Worm (Caenorhabditis elegans) whole organism, young adult: ENCODE measurements around the gene F28G4.4.

Source experiments
- ama-1 ChIP-seq, 3 experiments: fragments of 150-350 bp in 1 of 3; sonication (generic microtip) in 2 of 3; optimal IDR thresholded peaks; 2 replicates each; lab custom pipeline; 2014 to 2018; ENCODE audit warnings: missing biosample characterization in 2 of 3, missing genetic modification characterization in 2 of 3, missing genetic modification reagents in 2 of 3
- fkh-3 ChIP-seq: sonication (generic microtip); optimal IDR thresholded peaks from 2 replicates; lab custom pipeline; 2016; ENCODE audit warnings: mild to moderate bottlenecking, missing genetic modification characterization, missing compliant biosample characterization
- gei-17 ChIP-seq: fragments of 200-800 bp; sonication (Bioruptor generic); optimal IDR thresholded peaks from 2 replicates; lab custom pipeline; 2018; ENCODE audit warnings: mild to moderate bottlenecking, missing genetic modification characterization, missing compliant biosample characterization
- unc-62 ChIP-seq: fragments of 150-350 bp; optimal IDR thresholded peaks from 2 replicates; lab custom pipeline; 2014; ENCODE audit warnings: missing biosample characterization, missing genetic modification reagents, missing genetic modification characterization

ce11 chrV:16297070-16297469 is 11.4 kb upstream of the F28G4.4 start, which contains the start of gene srbc-83:
- TF ChIP-seq ama-1 (optimal IDR thresholded peaks at IDR 0.05; lab: Kevin White, UChicago) (no peak), ama-1 (GFP tag; optimal IDR thresholded peaks at IDR 0.05; lab: Kevin White, UChicago) (no peak), gei-17 (no peak), fkh-3 (tag; lab: Kevin White, UChicago) (no peak), unc-62 (GFP tag; lab: Kevin White, UChicago) (no peak)
